Worm (Caenorhabditis elegans) whole organism, young adult: Measurements from ENCODE around the gene srxa-19.

Experiments
- B0035.1 ChIP-seq: sonication (generic microtip); optimal IDR thresholded peaks from 2 replicates; lab custom pipeline; 2016; ENCODE audit warnings: missing genetic modification characterization, mild to moderate bottlenecking, missing compliant biosample characterization, missing genotype, missing genetic modification reagents
- B0336.3 ChIP-seq: fragments of 200-800 bp; sonication (Bioruptor generic); IDR thresholded peaks from 2 replicates; pipeline ENCODE4 v1.3.6; 2022; ENCODE audit warnings: missing genetic modification characterization, missing compliant biosample characterization
- F37B4.10 ChIP-seq: fragments of 200-800 bp; sonication (Bioruptor generic); IDR thresholded peaks from 2 replicates; pipeline ENCODE4 v1.3.6; 2022; ENCODE audit warnings: missing genetic modification characterization, missing compliant biosample characterization
- F49E8.2 ChIP-seq: sonication (generic microtip); optimal IDR thresholded peaks from 3 replicates; lab custom pipeline; 2017; ENCODE audit warnings: missing genetic modification characterization, mild to moderate bottlenecking, missing compliant biosample characterization, antibody characterized with exemption, moderate library complexity; ENCODE audit not compliant: insufficient read depth
- F55B11.4 ChIP-seq: sonication (generic microtip); optimal IDR thresholded peaks from 2 replicates; lab custom pipeline; 2016; ENCODE audit warnings: missing compliant biosample characterization, missing genetic modification characterization, borderline replicate concordance; ENCODE audit not compliant: insufficient read depth
- Y95B8A.8 ChIP-seq: fragments of 200-800 bp; sonication (Bioruptor generic); IDR thresholded peaks from 2 replicates; pipeline ENCODE4 v1.3.6; 2022; ENCODE audit warnings: missing genetic modification reagents, missing genetic modification characterization, missing compliant biosample characterization
- athp-1 ChIP-seq: sonication (generic microtip); optimal IDR thresholded peaks from 2 replicates; lab custom pipeline; 2017; ENCODE audit warnings: mild to moderate bottlenecking, missing genetic modification characterization, missing compliant biosample characterization
- attf-3 ChIP-seq: fragments of 200-800 bp; sonication (Bioruptor generic); conservative IDR thresholded peaks from 2 replicates; pipeline ENCODE4 v1.3.6; 2022; ENCODE audit warnings: missing genetic modification reagents, missing genetic modification characterization, missing compliant biosample characterization
- cebp-1 ChIP-seq, 2 experiments: fragments of 200-800 bp in 1 of 2; sonication (Bioruptor generic) in 1 of 2; sonication (generic microtip) in 1 of 2; IDR thresholded peaks in 1 of 2; optimal IDR thresholded peaks in 1 of 2; 2 replicates each; pipeline versions ENCODE4 v1.3.6 to Lab custom; 2017 to 2022; ENCODE audit warnings: missing compliant biosample characterization in 2 of 2, missing genetic modification characterization in 2 of 2, mild to moderate bottlenecking in 1 of 2, missing genetic modification reagents in 1 of 2, moderate library complexity in 1 of 2
- ceh-27 ChIP-seq: fragments of 200-800 bp; sonication (Bioruptor generic); optimal IDR thresholded peaks from 2 replicates; lab custom pipeline; 2018; ENCODE audit warnings: mild to moderate bottlenecking, missing genetic modification characterization, moderate library complexity, missing compliant biosample characterization
- ceh-91 ChIP-seq: fragments of 200-800 bp; sonication (Bioruptor generic); IDR thresholded peaks from 2 replicates; pipeline ENCODE4 v1.3.6; 2022; ENCODE audit warnings: missing genetic modification reagents, missing genetic modification characterization, missing compliant biosample characterization
- egl-18 ChIP-seq: fragments of 200-800 bp; sonication (Bioruptor generic); IDR thresholded peaks from 2 replicates; pipeline ENCODE4 v1.3.6; 2022; ENCODE audit warnings: missing genetic modification reagents, missing genetic modification characterization, missing compliant biosample characterization
- egl-44 ChIP-seq: fragments of 200-800 bp; sonication (Bioruptor generic); IDR thresholded peaks from 2 replicates; pipeline ENCODE4 v1.3.6; 2022; ENCODE audit warnings: missing genetic modification reagents, missing genetic modification characterization, missing compliant biosample characterization
- fkh-3 ChIP-seq: sonication (generic microtip); optimal IDR thresholded peaks from 2 replicates; lab custom pipeline; 2016; ENCODE audit warnings: mild to moderate bottlenecking, missing genetic modification characterization, missing compliant biosample characterization
- hlh-12 ChIP-seq: sonication (generic microtip); optimal IDR thresholded peaks from 2 replicates; lab custom pipeline; 2016; ENCODE audit warnings: missing genetic modification characterization, missing compliant biosample characterization
- hlh-26 ChIP-seq: fragments of 200-800 bp; sonication (Bioruptor generic); conservative IDR thresholded peaks from 2 replicates; pipeline ENCODE4 v1.3.6; 2022; ENCODE audit warnings: missing genetic modification reagents, missing genetic modification characterization, missing compliant biosample characterization
- hrde-1 ChIP-seq: sonication (generic microtip); optimal IDR thresholded peaks from 2 replicates; lab custom pipeline; 2016; ENCODE audit warnings: missing genetic modification characterization, mild to moderate bottlenecking, missing compliant biosample characterization, moderate library complexity, missing genotype, missing genetic modification reagents, borderline replicate concordance
- lag-1 ChIP-seq: fragments of 200-800 bp; sonication (Bioruptor generic); IDR thresholded peaks from 2 replicates; pipeline ENCODE4 v1.3.6; 2022; ENCODE audit warnings: missing genetic modification reagents, missing genetic modification characterization, missing compliant biosample characterization
- lin-26 ChIP-seq: fragments of 200-800 bp; sonication (Bioruptor generic); IDR thresholded peaks from 2 replicates; pipeline ENCODE4 v1.3.6; 2022; ENCODE audit warnings: missing genetic modification reagents, missing genetic modification characterization, missing compliant biosample characterization
- lin-35 ChIP-seq, 3 experiments: fragments of 150-350 bp in 2 of 3; sonication (generic microtip) in 1 of 3; optimal IDR thresholded peaks; 2 replicates each; lab custom pipeline; 2014 to 2018; ENCODE audit warnings: missing biosample characterization in 3 of 3, missing genetic modification characterization in 3 of 3, missing genetic modification reagents in 3 of 3
- lin-40 ChIP-seq: sonication (generic microtip); optimal IDR thresholded peaks from 2 replicates; lab custom pipeline; 2016; ENCODE audit warnings: missing genetic modification characterization, mild to moderate bottlenecking, missing compliant biosample characterization, missing genotype, missing genetic modification reagents
- lir-1 ChIP-seq: fragments of 200-800 bp; sonication (Bioruptor generic); conservative IDR thresholded peaks from 2 replicates; pipeline ENCODE4 v1.3.6; 2022; ENCODE audit warnings: missing genetic modification reagents, missing genetic modification characterization, missing compliant biosample characterization
- madf-8 ChIP-seq: fragments of 200-800 bp; sonication (Bioruptor generic); conservative IDR thresholded peaks from 2 replicates; pipeline ENCODE4 v1.3.6; 2022; ENCODE audit warnings: missing genetic modification reagents, missing genetic modification characterization, missing compliant biosample characterization
- nfya-1 ChIP-seq: sonication (generic microtip); optimal IDR thresholded peaks from 2 replicates; lab custom pipeline; 2017; ENCODE audit warnings: antibody characterized with exemption, missing compliant biosample characterization, missing genetic modification characterization, borderline replicate concordance; ENCODE audit not compliant: insufficient read depth
- nfyb-1 ChIP-seq: fragments of 200-800 bp; sonication (Bioruptor generic); IDR thresholded peaks from 2 replicates; pipeline ENCODE4 v1.3.6; 2022; ENCODE audit warnings: missing genetic modification reagents, missing genetic modification characterization, missing compliant biosample characterization
- nhr-120 ChIP-seq: fragments of 200-800 bp; sonication (Bioruptor generic); IDR thresholded peaks from 2 replicates; pipeline ENCODE4 v1.3.6; 2022; ENCODE audit warnings: missing genetic modification characterization, missing compliant biosample characterization
- nhr-179 ChIP-seq: sonication (generic microtip); optimal IDR thresholded peaks from 2 replicates; lab custom pipeline; 2016; ENCODE audit warnings: mild to moderate bottlenecking, missing genetic modification characterization, missing compliant biosample characterization
- rcor-1 ChIP-seq: fragments of 200-800 bp; sonication (Bioruptor generic); IDR thresholded peaks from 2 replicates; pipeline ENCODE4 v1.3.6; 2022; ENCODE audit warnings: missing genetic modification reagents, missing genetic modification characterization, missing compliant biosample characterization
- snpc-1.1 ChIP-seq: sonication (generic microtip); optimal IDR thresholded peaks from 2 replicates; lab custom pipeline; 2017; ENCODE audit warnings: missing genetic modification characterization, mild to moderate bottlenecking, missing compliant biosample characterization, antibody characterized with exemption, moderate library complexity, missing genotype, missing genetic modification reagents; ENCODE audit not compliant: insufficient read depth
- unc-130 ChIP-seq: sonication (generic microtip); optimal IDR thresholded peaks from 2 replicates; lab custom pipeline; 2016; ENCODE audit warnings: missing genetic modification reagents, missing genetic modification characterization, missing compliant biosample characterization
- unc-62 ChIP-seq: fragments of 150-350 bp; optimal IDR thresholded peaks from 2 replicates; lab custom pipeline; 2014; ENCODE audit warnings: missing biosample characterization, missing genetic modification reagents, missing genetic modification characterization
- xnd-1 ChIP-seq: sonication (generic microtip); optimal IDR thresholded peaks from 2 replicates; lab custom pipeline; 2016; ENCODE audit warnings: missing genotype, missing genetic modification reagents, missing genetic modification characterization, missing compliant biosample characterization
- zfh-2 ChIP-seq: fragments of 200-800 bp; sonication (Bioruptor generic); conservative IDR thresholded peaks from 2 replicates; pipeline ENCODE4 v1.3.6; 2022; ENCODE audit warnings: missing genetic modification reagents, missing genetic modification characterization, missing compliant biosample characterization
- ztf-18 ChIP-seq: sonication (generic microtip); optimal IDR thresholded peaks from 2 replicates; lab custom pipeline; 2016; ENCODE audit warnings: missing genotype, mild to moderate bottlenecking, missing genetic modification characterization, missing compliant biosample characterization
- ztf-26 ChIP-seq: sonication (generic microtip); optimal IDR thresholded peaks from 2 replicates; lab custom pipeline; 2017; ENCODE audit warnings: missing genetic modification characterization, missing compliant biosample characterization
- ztf-6 ChIP-seq: fragments of 200-800 bp; sonication (Bioruptor generic); IDR thresholded peaks from 2 replicates; pipeline ENCODE4 v1.3.6; 2022; ENCODE audit warnings: missing genetic modification reagents, missing genetic modification characterization, missing compliant biosample characterization

Gene srxa-19

ce11 chrV:10133277-10133676, 10.7 kb upstream of the srxa-19 start:
- TF ChIP-seq lin-26: no peak
- TF ChIP-seq zfh-2: peak; percentile 64

- TF ChIP-seq snpc-1.1 (tag; lab: Kevin White, UChicago): no peak
- TF ChIP-seq F37B4.10 (GFP tag; lab: Robert Waterston, UW): no peak
- TF ChIP-seq fkh-3 (tag; lab: Kevin White, UChicago): no peak
- no peak for TF ChIP-seq B0336.3 (GFP tag; lab: Robert Waterston, UW)
- TF ChIP-seq hlh-26: no peak
- TF ChIP-seq attf-3 (GFP tag; lab: Robert Waterston, UW): no peak
- TF ChIP-seq F49E8.2: no peak
- TF ChIP-seq lin-35 (GFP tag; optimal IDR thresholded peaks at IDR 0.05; lab: Kevin White, UChicago): no peak
- no peak for TF ChIP-seq lir-1 (GFP tag; lab: Robert Waterston, UW)
- no peak for TF ChIP-seq ceh-91 (GFP tag; lab: Robert Waterston, UW)
- TF ChIP-seq Y95B8A.8 (GFP tag; lab: Robert Waterston, UW): no peak
- TF ChIP-seq ztf-18: no peak
- TF ChIP-seq nhr-120 (GFP tag; lab: Robert Waterston, UW): no peak
- no peak for TF ChIP-seq egl-18
Observed at ce11 chrV:10130195-10130594, 7.6 kb upstream of the srxa-19 start, which contains the start of gene aos-1. aos-1 (minus strand) TSS chrV:10130295.

ce11 chrV:10124799-10125548, 2.4 kb upstream of the srxa-19 start, which contains the start of gene C08B6.10:
C08B6.10 (plus strand) TSS chrV:10125498.
- TF ChIP-seq xnd-1 (tag; lab: Kevin White, UChicago): no peak
- no peak for TF ChIP-seq rcor-1 (GFP tag; lab: Robert Waterston, UW)
- no peak for TF ChIP-seq unc-62 (GFP tag; lab: Kevin White, UChicago)
- no peak for TF ChIP-seq nfya-1 (tag; lab: Kevin White, UChicago)
- no peak for TF ChIP-seq lin-40 (tag; lab: Kevin White, UChicago)
- no peak for TF ChIP-seq nfyb-1 (GFP tag; lab: Robert Waterston, UW)
- no peak for TF ChIP-seq madf-8 (GFP tag; lab: Robert Waterston, UW)
- TF ChIP-seq ztf-6: no peak
- no peak for TF ChIP-seq B0035.1
- TF ChIP-seq F55B11.4 (tag; lab: Kevin White, UChicago): no peak
- no peak for TF ChIP-seq ceh-27 (GFP tag; lab: Kevin White, UChicago)
- no peak for TF ChIP-seq cebp-1 (GFP tag; IDR thresholded peaks at IDR 0.05; lab: Robert Waterston, UW)
- no peak for TF ChIP-seq cebp-1 (tag; optimal IDR thresholded peaks at IDR 0.05; lab: Kevin White, UChicago)
- no peak for TF ChIP-seq ztf-26
- TF ChIP-seq athp-1 (tag; lab: Kevin White, UChicago): no peak
- TF ChIP-seq lag-1 (GFP tag; lab: Robert Waterston, UW): no peak
- TF ChIP-seq hrde-1 (tag; lab: Kevin White, UChicago): no peak
- no peak for TF ChIP-seq nhr-179
- TF ChIP-seq unc-130 (GFP tag; lab: Kevin White, UChicago): no peak
- TF ChIP-seq hlh-12 (tag; lab: Kevin White, UChicago): no peak
- no peak for TF ChIP-seq egl-44 (GFP tag; lab: Robert Waterston, UW)
